Worm (Caenorhabditis elegans) whole organism, young adult: Measurements from ENCODE around the gene K10G4.5.
"Not testable (repeated sequence)": the region's sequence is repeated elsewhere in the genome, so short reads cannot be mapped to it uniquely, and the experiment has no call there.

Experiments used
- Y79H2A.3 ChIP-seq: fragments of 200-800 bp; sonication (Bioruptor generic); conservative IDR thresholded peaks from 2 replicates; pipeline ENCODE4 v1.3.6; 2022; ENCODE audit warnings: missing genetic modification reagents, missing genetic modification characterization, missing compliant biosample characterization
- tbx-9 ChIP-seq: sonication (generic microtip); optimal IDR thresholded peaks from 2 replicates; lab custom pipeline; 2016; ENCODE audit warnings: borderline replicate concordance, missing genetic modification characterization, inconsistent platforms, missing compliant biosample characterization

DNA sequence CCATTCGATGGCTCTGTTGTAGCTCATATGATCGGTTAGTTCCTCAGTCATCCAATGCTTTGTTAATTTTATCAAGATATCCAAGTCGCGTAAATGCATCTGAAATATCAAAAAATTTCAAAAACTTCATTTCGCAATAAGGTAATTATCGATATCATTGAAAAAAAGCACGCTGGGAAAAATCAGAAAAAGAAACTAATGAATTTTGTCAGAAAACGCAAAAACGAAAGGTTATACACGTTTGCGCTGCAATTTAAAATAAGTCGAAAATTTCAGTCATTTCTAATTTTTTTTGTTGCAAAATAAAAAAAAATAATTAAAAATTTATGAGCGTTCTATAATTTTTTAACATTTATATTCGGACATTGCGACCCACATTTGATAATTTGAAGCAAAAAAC lies 36.4 kb downstream of the K10G4.5 start, which contains the start of gene K10G4.3:
- TF ChIP-seq tbx-9 (tag; lab: Kevin White, UChicago); Y79H2A.3: not testable (repeated sequence)
